Worm (Caenorhabditis elegans): Measurements from ENCODE around the gene rhi-1.
A peak's percentile ranks its signal among the peaks of the same experiment; 100 is the strongest.

Gene rhi-1

ce11 chrX:4528905-4529304 lies 20.6 kb downstream of the rhi-1 start:
- TF ChIP-seq hmbx-1 (tag; optimal IDR thresholded peaks at IDR 0.05) (no peak), flt-1 (GFP tag; IDR thresholded peaks at IDR 0.05) (no peak), ceh-13 (GFP tag; optimal IDR thresholded peaks at IDR 0.05) (no peak), ama-1 (optimal IDR thresholded peaks at IDR 0.05) (no peak), ceh-36 (tag; optimal IDR thresholded peaks at IDR 0.05) (no peak), scrt-1 (GFP tag; IDR thresholded peaks at IDR 0.05) (no peak), aly-1 (tag; optimal IDR thresholded peaks at IDR 0.05) (no peak), tbx-11 (GFP tag; IDR thresholded peaks at IDR 0.05) (no peak), hmg-4 (GFP tag; optimal IDR thresholded peaks at IDR 0.05) (no peak), tra-4 (tag; optimal IDR thresholded peaks at IDR 0.05) (no peak), sea-1 (GFP tag; conservative IDR thresholded peaks at IDR 0.05) (no peak), hnd-1 (tag; optimal IDR thresholded peaks at IDR 0.05) (no peak), pes-1 (GFP tag; IDR thresholded peaks at IDR 0.05) (no peak), F13C5.2 (tag; optimal IDR thresholded peaks at IDR 0.05) (no peak), tbx-37 (GFP tag; conservative IDR thresholded peaks at IDR 0.05) (no peak)

- TF ChIP-seq hnd-1 (tag; optimal IDR thresholded peaks at IDR 0.05) = no peak
- TF ChIP-seq tbx-37 (GFP tag; conservative IDR thresholded peaks at IDR 0.05) = no peak
- no peak for TF ChIP-seq aly-1 (tag; optimal IDR thresholded peaks at IDR 0.05)
- no peak for TF ChIP-seq pes-1 (GFP tag; IDR thresholded peaks at IDR 0.05)
- TF ChIP-seq sea-1 (GFP tag; conservative IDR thresholded peaks at IDR 0.05) = no peak
- no peak for TF ChIP-seq B0310.2 (tag; optimal IDR thresholded peaks at IDR 0.05)
- no peak for TF ChIP-seq tbx-11 (GFP tag; IDR thresholded peaks at IDR 0.05)
- TF ChIP-seq ets-7 (tag; optimal IDR thresholded peaks at IDR 0.05) = no peak
- TF ChIP-seq ama-1 (optimal IDR thresholded peaks at IDR 0.05) = no peak
- no peak for TF ChIP-seq ceh-13 (GFP tag; optimal IDR thresholded peaks at IDR 0.05)
- no peak for TF ChIP-seq scrt-1 (GFP tag; IDR thresholded peaks at IDR 0.05)
- no peak for TF ChIP-seq hmbx-1 (tag; optimal IDR thresholded peaks at IDR 0.05)
Measured at ce11 chrX:4530426-4531044, 22.2 kb downstream of the rhi-1 start.

- TF ChIP-seq tra-4 (tag; optimal IDR thresholded peaks at IDR 0.05) = no peak
- TF ChIP-seq hmg-4 (GFP tag; optimal IDR thresholded peaks at IDR 0.05) = peak; percentile 19
- TF ChIP-seq hnd-1 (tag; optimal IDR thresholded peaks at IDR 0.05) = no peak
Measured at ce11 chrX:4532160-4532741, 23.9 kb downstream of the rhi-1 start, which contains the start of gene nhr-35. TSS of gene nhr-35 (plus strand) at chrX:4532691.

- TF ChIP-seq scrt-1 (GFP tag; IDR thresholded peaks at IDR 0.05) (no peak), tra-4 (tag; optimal IDR thresholded peaks at IDR 0.05) (no peak), tbx-11 (GFP tag; IDR thresholded peaks at IDR 0.05) (no peak), F13C5.2 (tag; optimal IDR thresholded peaks at IDR 0.05) (no peak), aly-1 (tag; optimal IDR thresholded peaks at IDR 0.05) (no peak), ceh-13 (GFP tag; optimal IDR thresholded peaks at IDR 0.05) (no peak)
Measured at ce11 chrX:4534112-4534511, 25.8 kb downstream of the rhi-1 start.

ce11 chrX:4544543-4544942 lies 36.2 kb downstream of the rhi-1 start, which contains the start of gene C07A12.2:
TSS of gene C07A12.2 (plus strand) at chrX:4544843.
- TF ChIP-seq pes-1 (GFP tag; IDR thresholded peaks at IDR 0.05) = no peak

ce11 chrX:4548929-4549328 lies 40.6 kb downstream of the rhi-1 start:
- TF ChIP-seq ets-7 (tag; optimal IDR thresholded peaks at IDR 0.05) = no peak
- TF ChIP-seq tra-4 (tag; optimal IDR thresholded peaks at IDR 0.05) = no peak
- TF ChIP-seq ceh-36 (tag; optimal IDR thresholded peaks at IDR 0.05) = no peak
- TF ChIP-seq ama-1 (optimal IDR thresholded peaks at IDR 0.05) = no peak
- no peak for TF ChIP-seq tbx-37 (GFP tag; conservative IDR thresholded peaks at IDR 0.05)
- no peak for TF ChIP-seq hmbx-1 (tag; optimal IDR thresholded peaks at IDR 0.05)
- TF ChIP-seq pes-1 (GFP tag; IDR thresholded peaks at IDR 0.05) = no peak
- no peak for TF ChIP-seq tbx-11 (GFP tag; IDR thresholded peaks at IDR 0.05)
- no peak for TF ChIP-seq hmg-4 (GFP tag; optimal IDR thresholded peaks at IDR 0.05)
- TF ChIP-seq hnd-1 (tag; optimal IDR thresholded peaks at IDR 0.05) = no peak
- no peak for TF ChIP-seq flt-1 (GFP tag; IDR thresholded peaks at IDR 0.05)
- TF ChIP-seq F13C5.2 (tag; optimal IDR thresholded peaks at IDR 0.05) = no peak
- TF ChIP-seq ceh-13 (GFP tag; optimal IDR thresholded peaks at IDR 0.05) = no peak
- no peak for TF ChIP-seq aly-1 (tag; optimal IDR thresholded peaks at IDR 0.05)
- no peak for TF ChIP-seq B0310.2 (tag; optimal IDR thresholded peaks at IDR 0.05)
- no peak for TF ChIP-seq scrt-1 (GFP tag; IDR thresholded peaks at IDR 0.05)
- no peak for TF ChIP-seq sea-1 (GFP tag; conservative IDR thresholded peaks at IDR 0.05)

- 0 out of 2 replicates have a peak, but pooled peaks have one; percentile 34 for TF ChIP-seq scrt-1 (GFP tag; IDR thresholded peaks at IDR 0.05)
- TF ChIP-seq ceh-13 (GFP tag; optimal IDR thresholded peaks at IDR 0.05) = no peak
- TF ChIP-seq flt-1 (GFP tag; IDR thresholded peaks at IDR 0.05) = no peak
- TF ChIP-seq pes-1 (GFP tag; IDR thresholded peaks at IDR 0.05) = no peak
- TF ChIP-seq sea-1 (GFP tag; conservative IDR thresholded peaks at IDR 0.05) = no peak
- no peak for TF ChIP-seq B0310.2 (tag; optimal IDR thresholded peaks at IDR 0.05)
- TF ChIP-seq tbx-11 (GFP tag; IDR thresholded peaks at IDR 0.05) = no peak
Measured at ce11 chrX:4549853-4550596, 41.7 kb downstream of the rhi-1 start, which contains the start of gene C07A12.18. TSS of gene C07A12.18 (minus strand) at chrX:4549903.

ce11 chrX:4550987-4551386 lies 42.7 kb downstream of the rhi-1 start:
- no peak for TF ChIP-seq ceh-13 (GFP tag; optimal IDR thresholded peaks at IDR 0.05)
- peak; percentile 8 for TF ChIP-seq hmg-4 (GFP tag; optimal IDR thresholded peaks at IDR 0.05)
- no peak for TF ChIP-seq B0310.2 (tag; optimal IDR thresholded peaks at IDR 0.05)

All from whole organism, early embryonic.